Worm (Caenorhabditis elegans) whole organism, young adult: ENCODE measurements around the gene tag-52.
A peak's percentile ranks its signal among the peaks of the same experiment; 100 is the strongest.

Experiments used
- B0019.2 ChIP-seq: fragments of 200-800 bp; sonication (Bioruptor generic); conservative IDR thresholded peaks from 2 replicates; pipeline ENCODE4 v1.3.6; 2022; ENCODE audit warnings: missing genetic modification reagents, missing genetic modification characterization, missing compliant biosample characterization
- B0035.1 ChIP-seq: sonication (generic microtip); optimal IDR thresholded peaks from 2 replicates; lab custom pipeline; 2016; ENCODE audit warnings: missing genetic modification characterization, mild to moderate bottlenecking, missing compliant biosample characterization, missing genotype, missing genetic modification reagents
- B0261.1 ChIP-seq: sonication (generic microtip); optimal IDR thresholded peaks from 2 replicates; lab custom pipeline; 2016; ENCODE audit warnings: mild to moderate bottlenecking, missing genetic modification characterization, moderate library complexity, missing compliant biosample characterization
- D2030.7 ChIP-seq: fragments of 200-800 bp; sonication (Bioruptor generic); IDR thresholded peaks from 2 replicates; pipeline ENCODE4 v1.3.6; 2022; ENCODE audit warnings: missing genetic modification reagents, missing genetic modification characterization, missing compliant biosample characterization
- F22D6.2 ChIP-seq: sonication (generic microtip); optimal IDR thresholded peaks from 2 replicates; lab custom pipeline; 2016; ENCODE audit warnings: mild to moderate bottlenecking, missing genetic modification characterization, missing compliant biosample characterization
- F37B4.10 ChIP-seq: fragments of 200-800 bp; sonication (Bioruptor generic); IDR thresholded peaks from 2 replicates; pipeline ENCODE4 v1.3.6; 2022; ENCODE audit warnings: missing genetic modification characterization, missing compliant biosample characterization
- F55B11.4 ChIP-seq: sonication (generic microtip); optimal IDR thresholded peaks from 2 replicates; lab custom pipeline; 2016; ENCODE audit warnings: missing compliant biosample characterization, missing genetic modification characterization, borderline replicate concordance; ENCODE audit not compliant: insufficient read depth
- F57A8.1 ChIP-seq: fragments of 200-800 bp; sonication (Bioruptor generic); optimal IDR thresholded peaks from 2 replicates; lab custom pipeline; 2018; ENCODE audit warnings: mild to moderate bottlenecking, missing genetic modification characterization, moderate library complexity, missing compliant biosample characterization
- F57C9.4 ChIP-seq: sonication (generic microtip); optimal IDR thresholded peaks from 2 replicates; lab custom pipeline; 2017; ENCODE audit warnings: mild to moderate bottlenecking, missing genetic modification characterization, missing compliant biosample characterization
- K11D2.4 ChIP-seq: fragments of 200-800 bp; sonication (Bioruptor generic); IDR thresholded peaks from 2 replicates; pipeline ENCODE4 v1.3.6; 2022; ENCODE audit warnings: missing genetic modification reagents, missing genetic modification characterization, missing compliant biosample characterization
- T26A5.8 ChIP-seq: sonication (generic microtip); optimal IDR thresholded peaks from 2 replicates; lab custom pipeline; 2016; ENCODE audit warnings: missing genetic modification characterization, missing compliant biosample characterization
- Y79H2A.3 ChIP-seq: fragments of 200-800 bp; sonication (Bioruptor generic); conservative IDR thresholded peaks from 2 replicates; pipeline ENCODE4 v1.3.6; 2022; ENCODE audit warnings: missing genetic modification reagents, missing genetic modification characterization, missing compliant biosample characterization
- ama-1 ChIP-seq, 3 experiments: fragments of 150-350 bp in 1 of 3; sonication (generic microtip) in 2 of 3; optimal IDR thresholded peaks; 2 replicates each; lab custom pipeline; 2014 to 2018; ENCODE audit warnings: missing biosample characterization in 2 of 3, missing genetic modification characterization in 2 of 3, missing genetic modification reagents in 2 of 3
- attf-3 ChIP-seq: fragments of 200-800 bp; sonication (Bioruptor generic); conservative IDR thresholded peaks from 2 replicates; pipeline ENCODE4 v1.3.6; 2022; ENCODE audit warnings: missing genetic modification reagents, missing genetic modification characterization, missing compliant biosample characterization
- ccch-3 ChIP-seq: fragments of 200-800 bp; sonication (Bioruptor generic); optimal IDR thresholded peaks from 2 replicates; lab custom pipeline; 2018; ENCODE audit warnings: mild to moderate bottlenecking, missing genetic modification characterization, missing compliant biosample characterization
- cebp-1 ChIP-seq, 2 experiments: fragments of 200-800 bp in 1 of 2; sonication (Bioruptor generic) in 1 of 2; sonication (generic microtip) in 1 of 2; IDR thresholded peaks in 1 of 2; optimal IDR thresholded peaks in 1 of 2; 2 replicates each; pipeline versions ENCODE4 v1.3.6 to Lab custom; 2017 to 2022; ENCODE audit warnings: missing compliant biosample characterization in 2 of 2, missing genetic modification characterization in 2 of 2, mild to moderate bottlenecking in 1 of 2, missing genetic modification reagents in 1 of 2, moderate library complexity in 1 of 2
- ceh-40 ChIP-seq: fragments of 200-800 bp; sonication (Bioruptor generic); IDR thresholded peaks from 2 replicates; pipeline ENCODE4 v1.3.6; 2022; ENCODE audit warnings: missing genetic modification characterization, missing compliant biosample characterization
- ceh-79 ChIP-seq: sonication (generic microtip); optimal IDR thresholded peaks from 2 replicates; lab custom pipeline; 2017; ENCODE audit warnings: mild to moderate bottlenecking, missing genetic modification characterization, missing compliant biosample characterization
- ceh-91 ChIP-seq: fragments of 200-800 bp; sonication (Bioruptor generic); IDR thresholded peaks from 2 replicates; pipeline ENCODE4 v1.3.6; 2022; ENCODE audit warnings: missing genetic modification reagents, missing genetic modification characterization, missing compliant biosample characterization
- dox-1 ChIP-seq: fragments of 200-800 bp; sonication (Bioruptor generic); IDR thresholded peaks from 2 replicates; pipeline ENCODE4 v1.3.6; 2022; ENCODE audit warnings: missing genetic modification reagents, missing genetic modification characterization, missing compliant biosample characterization
- ekl-4 ChIP-seq: fragments of 200-800 bp; sonication (Bioruptor generic); IDR thresholded peaks from 2 replicates; pipeline ENCODE4 v1.3.6; 2022; ENCODE audit warnings: missing genetic modification reagents, missing genetic modification characterization, missing compliant biosample characterization
- fkh-3 ChIP-seq: sonication (generic microtip); optimal IDR thresholded peaks from 2 replicates; lab custom pipeline; 2016; ENCODE audit warnings: mild to moderate bottlenecking, missing genetic modification characterization, missing compliant biosample characterization
- gei-17 ChIP-seq: fragments of 200-800 bp; sonication (Bioruptor generic); optimal IDR thresholded peaks from 2 replicates; lab custom pipeline; 2018; ENCODE audit warnings: mild to moderate bottlenecking, missing genetic modification characterization, missing compliant biosample characterization
- him-1 ChIP-seq: sonication (generic microtip); optimal IDR thresholded peaks from 2 replicates; lab custom pipeline; 2016; ENCODE audit warnings: missing genotype, missing genetic modification reagents, missing genetic modification characterization, missing compliant biosample characterization
- lag-1 ChIP-seq: fragments of 200-800 bp; sonication (Bioruptor generic); IDR thresholded peaks from 2 replicates; pipeline ENCODE4 v1.3.6; 2022; ENCODE audit warnings: missing genetic modification reagents, missing genetic modification characterization, missing compliant biosample characterization
- let-607 ChIP-seq, 2 experiments: fragments of 200-800 bp in 1 of 2; sonication (Bioruptor generic) in 1 of 2; sonication (generic microtip) in 1 of 2; optimal IDR thresholded peaks; 2 replicates each; lab custom pipeline; 2016 to 2018; ENCODE audit warnings: mild to moderate bottlenecking in 2 of 2, missing compliant biosample characterization in 2 of 2, missing genetic modification characterization in 2 of 2, moderate library complexity in 2 of 2, missing genotype in 1 of 2
- lin-40 ChIP-seq: sonication (generic microtip); optimal IDR thresholded peaks from 2 replicates; lab custom pipeline; 2016; ENCODE audit warnings: missing genetic modification characterization, mild to moderate bottlenecking, missing compliant biosample characterization, missing genotype, missing genetic modification reagents
- lin-54 ChIP-seq: fragments of 200-800 bp; sonication (Bioruptor generic); optimal IDR thresholded peaks from 2 replicates; lab custom pipeline; 2018; ENCODE audit warnings: mild to moderate bottlenecking, missing genetic modification characterization, missing compliant biosample characterization
- lir-1 ChIP-seq: fragments of 200-800 bp; sonication (Bioruptor generic); conservative IDR thresholded peaks from 2 replicates; pipeline ENCODE4 v1.3.6; 2022; ENCODE audit warnings: missing genetic modification reagents, missing genetic modification characterization, missing compliant biosample characterization
- lsy-27 ChIP-seq: sonication (generic microtip); optimal IDR thresholded peaks from 2 replicates; lab custom pipeline; 2017; ENCODE audit warnings: missing genetic modification characterization, mild to moderate bottlenecking, missing compliant biosample characterization, antibody characterized with exemption, missing genotype, borderline replicate concordance; ENCODE audit not compliant: insufficient read depth
- madf-10 ChIP-seq: sonication (generic microtip); optimal IDR thresholded peaks from 2 replicates; lab custom pipeline; 2016; ENCODE audit warnings: mild to moderate bottlenecking, missing genetic modification characterization, missing compliant biosample characterization
- madf-3 ChIP-seq: fragments of 200-800 bp; sonication (Bioruptor generic); IDR thresholded peaks from 2 replicates; pipeline ENCODE4 v1.3.6; 2022; ENCODE audit warnings: missing genetic modification reagents, missing genetic modification characterization, missing compliant biosample characterization
- mel-28 ChIP-seq: sonication (generic microtip); optimal IDR thresholded peaks from 2 replicates; lab custom pipeline; 2016; ENCODE audit warnings: borderline replicate concordance, mild to moderate bottlenecking, missing genetic modification characterization, missing compliant biosample characterization
- nfyb-1 ChIP-seq: fragments of 200-800 bp; sonication (Bioruptor generic); IDR thresholded peaks from 2 replicates; pipeline ENCODE4 v1.3.6; 2022; ENCODE audit warnings: missing genetic modification reagents, missing genetic modification characterization, missing compliant biosample characterization
- nhr-120 ChIP-seq: fragments of 200-800 bp; sonication (Bioruptor generic); IDR thresholded peaks from 2 replicates; pipeline ENCODE4 v1.3.6; 2022; ENCODE audit warnings: missing genetic modification characterization, missing compliant biosample characterization
- nhr-27 ChIP-seq: fragments of 200-800 bp; sonication (Bioruptor generic); optimal IDR thresholded peaks from 2 replicates; lab custom pipeline; 2018; ENCODE audit warnings: mild to moderate bottlenecking, missing genetic modification characterization, moderate library complexity, missing compliant biosample characterization
- nhr-90 ChIP-seq: sonication (generic microtip); optimal IDR thresholded peaks from 2 replicates; lab custom pipeline; 2016; ENCODE audit warnings: missing genotype, mild to moderate bottlenecking, missing genetic modification characterization, missing compliant biosample characterization
- sea-2 ChIP-seq: fragments of 200-800 bp; sonication (Bioruptor generic); IDR thresholded peaks from 2 replicates; pipeline ENCODE4 v1.3.6; 2022; ENCODE audit warnings: missing genetic modification characterization, missing compliant biosample characterization
- snpc-1.3 ChIP-seq: sonication (generic microtip); optimal IDR thresholded peaks from 2 replicates; lab custom pipeline; 2017; ENCODE audit warnings: missing genetic modification characterization, mild to moderate bottlenecking, missing compliant biosample characterization, antibody characterized with exemption, moderate library complexity, missing genotype, missing genetic modification reagents; ENCODE audit not compliant: insufficient read depth
- snpc-3.4 ChIP-seq: sonication (generic microtip); optimal IDR thresholded peaks from 2 replicates; lab custom pipeline; 2017; ENCODE audit warnings: missing genetic modification characterization, mild to moderate bottlenecking, missing compliant biosample characterization, antibody characterized with exemption, moderate library complexity, missing genotype, missing genetic modification reagents
- somi-1 ChIP-seq: fragments of 200-800 bp; sonication (Bioruptor generic); optimal IDR thresholded peaks from 2 replicates; lab custom pipeline; 2018; ENCODE audit warnings: mild to moderate bottlenecking, missing genetic modification characterization, missing compliant biosample characterization
- tlf-1 ChIP-seq: fragments of 200-800 bp; sonication (Bioruptor generic); optimal IDR thresholded peaks from 2 replicates; lab custom pipeline; 2018; ENCODE audit warnings: mild to moderate bottlenecking, missing genetic modification characterization, missing compliant biosample characterization
- unc-130 ChIP-seq: sonication (generic microtip); optimal IDR thresholded peaks from 2 replicates; lab custom pipeline; 2016; ENCODE audit warnings: missing genetic modification reagents, missing genetic modification characterization, missing compliant biosample characterization
- unc-62 ChIP-seq: fragments of 150-350 bp; optimal IDR thresholded peaks from 2 replicates; lab custom pipeline; 2014; ENCODE audit warnings: missing biosample characterization, missing genetic modification reagents, missing genetic modification characterization
- ztf-26 ChIP-seq: sonication (generic microtip); optimal IDR thresholded peaks from 2 replicates; lab custom pipeline; 2017; ENCODE audit warnings: missing genetic modification characterization, missing compliant biosample characterization
- ztf-28 ChIP-seq: fragments of 200-800 bp; sonication (Bioruptor generic); IDR thresholded peaks from 2 replicates; pipeline ENCODE4 v1.3.6; 2022; ENCODE audit warnings: missing genetic modification reagents, missing genetic modification characterization, missing compliant biosample characterization
- ztf-6 ChIP-seq: fragments of 200-800 bp; sonication (Bioruptor generic); IDR thresholded peaks from 2 replicates; pipeline ENCODE4 v1.3.6; 2022; ENCODE audit warnings: missing genetic modification reagents, missing genetic modification characterization, missing compliant biosample characterization

The tag-52 gene

ce11 chrX:3694172-3694571 is 15.8 kb upstream of the tag-52 start (continued):
- TF ChIP-seq lag-1 (GFP tag; lab: Robert Waterston, UW): no peak
- no peak for TF ChIP-seq lsy-27 (tag; lab: Kevin White, UChicago)
- TF ChIP-seq ceh-91 (GFP tag; lab: Robert Waterston, UW): no peak
- no peak for TF ChIP-seq unc-62 (GFP tag; lab: Kevin White, UChicago)
- TF ChIP-seq Y79H2A.3 (GFP tag; lab: Robert Waterston, UW): no peak
- TF ChIP-seq snpc-3.4 (tag; lab: Kevin White, UChicago): no peak
- TF ChIP-seq ama-1 (optimal IDR thresholded peaks at IDR 0.05; lab: Kevin White, UChicago): no peak
- no peak for TF ChIP-seq ama-1 (GFP tag; optimal IDR thresholded peaks at IDR 0.05; lab: Kevin White, UChicago)
- no peak for TF ChIP-seq T26A5.8 (tag; lab: Kevin White, UChicago)
- peak; percentile 52 for TF ChIP-seq nfyb-1 (GFP tag; lab: Robert Waterston, UW)
- TF ChIP-seq let-607 (tag; optimal IDR thresholded peaks at IDR 0.05; lab: Kevin White, UChicago): no peak
- no peak for TF ChIP-seq lin-40
- no peak for TF ChIP-seq B0261.1 (tag; lab: Kevin White, UChicago)
- TF ChIP-seq ccch-3 (GFP tag; lab: Kevin White, UChicago): no peak
- no peak for TF ChIP-seq dox-1 (GFP tag; lab: Robert Waterston, UW)
- no peak for TF ChIP-seq him-1 (tag; lab: Kevin White, UChicago)
- peak; percentile 8 for TF ChIP-seq ztf-26
- TF ChIP-seq nhr-120 (GFP tag; lab: Robert Waterston, UW): no peak
- TF ChIP-seq unc-130 (GFP tag; lab: Kevin White, UChicago): no peak
- no peak for TF ChIP-seq lin-54 (GFP tag; lab: Kevin White, UChicago)
- no peak for TF ChIP-seq ceh-40 (GFP tag; lab: Robert Waterston, UW)
- no peak for TF ChIP-seq F37B4.10 (GFP tag; lab: Robert Waterston, UW)
- TF ChIP-seq madf-10 (tag; lab: Kevin White, UChicago): no peak
- TF ChIP-seq sea-2 (GFP tag; lab: Robert Waterston, UW): no peak
- TF ChIP-seq cebp-1 (GFP tag; IDR thresholded peaks at IDR 0.05; lab: Robert Waterston, UW): 0 out of 2 replicates have a peak, but pooled peaks have one; percentile 15
- peak; percentile 64 for TF ChIP-seq cebp-1 (tag; optimal IDR thresholded peaks at IDR 0.05; lab: Kevin White, UChicago)
- TF ChIP-seq B0035.1 (tag; lab: Kevin White, UChicago): no peak
- no peak for TF ChIP-seq snpc-1.3 (tag; lab: Kevin White, UChicago)
- TF ChIP-seq F57C9.4 (tag; lab: Kevin White, UChicago): no peak
- no peak for TF ChIP-seq F22D6.2 (tag; lab: Kevin White, UChicago)
- no peak for TF ChIP-seq tlf-1 (GFP tag; lab: Kevin White, UChicago)
- TF ChIP-seq B0019.2: no peak
- no peak for TF ChIP-seq nhr-27
- TF ChIP-seq madf-3 (GFP tag; lab: Robert Waterston, UW): 0 out of 2 replicates have a peak, but pooled peaks have one; percentile 10
- no peak for TF ChIP-seq ceh-79 (tag; lab: Kevin White, UChicago)
- peak; percentile 92 for TF ChIP-seq lir-1 (GFP tag; lab: Robert Waterston, UW)
- TF ChIP-seq fkh-3 (tag; lab: Kevin White, UChicago): no peak
- TF ChIP-seq somi-1 (GFP tag; lab: Kevin White, UChicago): peak; percentile 5
- no peak for TF ChIP-seq attf-3
- no peak for TF ChIP-seq ztf-6 (GFP tag; lab: Robert Waterston, UW)
- no peak for TF ChIP-seq mel-28
- TF ChIP-seq ztf-28 (GFP tag; lab: Robert Waterston, UW): no peak
- TF ChIP-seq F55B11.4 (tag; lab: Kevin White, UChicago): no peak
- TF ChIP-seq nhr-90: no peak
- no peak for TF ChIP-seq F57A8.1 (GFP tag; lab: Kevin White, UChicago)
- TF ChIP-seq ekl-4 (GFP tag; lab: Robert Waterston, UW): 0 out of 2 replicates have a peak, but pooled peaks have one; percentile 30
- peak; percentile 63; the same call in 1 of the 2 replicates for TF ChIP-seq K11D2.4 (GFP tag; lab: Robert Waterston, UW)
- no peak for TF ChIP-seq D2030.7 (GFP tag; lab: Robert Waterston, UW)
- no peak for TF ChIP-seq gei-17 (GFP tag; lab: Kevin White, UChicago)
